Worm (Caenorhabditis elegans) whole organism, L3 larva: ENCODE results near the gene erd-2.2.

Experiments used
- aly-2 ChIP-seq: fragments of 150-350 bp; optimal IDR thresholded peaks from 2 replicates; lab custom pipeline; 2014; ENCODE audit warnings: missing biosample characterization, missing genetic modification characterization
- ama-1 ChIP-seq: fragments of 150-350 bp; optimal IDR thresholded peaks from 2 replicates; lab custom pipeline; 2018
- ceh-82 ChIP-seq: fragments of 150-350 bp; optimal IDR thresholded peaks from 2 replicates; lab custom pipeline; 2014; ENCODE audit warnings: missing biosample characterization, missing genetic modification characterization
- daf-12 ChIP-seq: fragments of 150-350 bp; optimal IDR thresholded peaks from 2 replicates; lab custom pipeline; 2014; ENCODE audit warnings: missing biosample characterization, missing genetic modification reagents, missing genetic modification characterization
- egl-27 ChIP-seq: sonication (generic microtip); optimal IDR thresholded peaks from 4 replicates; lab custom pipeline; 2017; ENCODE audit warnings: missing biosample characterization, missing genetic modification reagents, missing genetic modification characterization
- egl-5 ChIP-seq: fragments of 150-350 bp; optimal IDR thresholded peaks from 2 replicates; lab custom pipeline; 2017; ENCODE audit warnings: missing biosample characterization, missing genetic modification reagents, missing genetic modification characterization, inconsistent platforms
- elt-2 ChIP-seq: sonication (generic microtip); optimal IDR thresholded peaks from 2 replicates; lab custom pipeline; 2016; ENCODE audit warnings: missing genetic modification reagents, mild to moderate bottlenecking, missing genetic modification characterization, missing compliant biosample characterization
- elt-3 ChIP-seq, 3 experiments: fragments of 150-350 bp in 1 of 3; sonication (generic microtip) in 2 of 3; optimal IDR thresholded peaks; 2 replicates in 2 of 3; 4 replicates in 1 of 3; lab custom pipeline; 2014 to 2017; ENCODE audit warnings: missing biosample characterization in 3 of 3, missing genetic modification characterization in 3 of 3
- fkh-10 ChIP-seq: sonication (generic microtip); optimal IDR thresholded peaks from 2 replicates; lab custom pipeline; 2017; ENCODE audit warnings: missing biosample characterization, missing genetic modification reagents, missing genetic modification characterization
- fkh-2 ChIP-seq: fragments of 150-350 bp; optimal IDR thresholded peaks from 2 replicates; lab custom pipeline; 2014; ENCODE audit warnings: missing biosample characterization, missing genetic modification reagents, missing genetic modification characterization
- fos-1 ChIP-seq: fragments of 150-350 bp; optimal IDR thresholded peaks from 2 replicates; lab custom pipeline; 2014; ENCODE audit warnings: missing biosample characterization, missing genetic modification characterization
- lin-15B ChIP-seq: fragments of 150-350 bp; optimal IDR thresholded peaks from 2 replicates; lab custom pipeline; 2014; ENCODE audit warnings: missing biosample characterization, missing genetic modification characterization
- lin-39 ChIP-seq: fragments of 150-350 bp; optimal IDR thresholded peaks from 2 replicates; lab custom pipeline; 2018; ENCODE audit warnings: missing biosample characterization, missing genetic modification reagents, missing genetic modification characterization
- mdl-1 ChIP-seq: fragments of 150-350 bp; optimal IDR thresholded peaks from 2 replicates; lab custom pipeline; 2014; ENCODE audit warnings: missing biosample characterization, missing genetic modification characterization
- mml-1 ChIP-seq: fragments of 150-350 bp; sonication (generic microtip); optimal IDR thresholded peaks from 3 replicates; lab custom pipeline; 2014; ENCODE audit warnings: missing biosample characterization, missing genetic modification characterization
- nfya-1 ChIP-seq: sonication (generic microtip); optimal IDR thresholded peaks from 2 replicates; lab custom pipeline; 2017; ENCODE audit warnings: missing genetic modification characterization, mild to moderate bottlenecking, missing compliant biosample characterization, antibody characterized with exemption, moderate library complexity; ENCODE audit not compliant: insufficient read depth
- nhr-11 ChIP-seq: fragments of 150-350 bp; optimal IDR thresholded peaks from 2 replicates; lab custom pipeline; 2014; ENCODE audit warnings: missing biosample characterization, missing genetic modification characterization
- nhr-12 ChIP-seq: fragments of 150-350 bp; optimal IDR thresholded peaks from 2 replicates; lab custom pipeline; 2014; ENCODE audit warnings: missing biosample characterization, missing genetic modification characterization
- nhr-23 ChIP-seq: fragments of 150-350 bp; optimal IDR thresholded peaks from 2 replicates; lab custom pipeline; 2014; ENCODE audit warnings: missing biosample characterization, missing genetic modification reagents, missing genetic modification characterization
- nhr-25 ChIP-seq: sonication (generic microtip); optimal IDR thresholded peaks from 2 replicates; lab custom pipeline; 2017; ENCODE audit warnings: missing biosample characterization, missing genetic modification characterization
- nhr-43 ChIP-seq: sonication (generic microtip); optimal IDR thresholded peaks from 2 replicates; lab custom pipeline; 2016; ENCODE audit warnings: mild to moderate bottlenecking, missing genetic modification characterization, missing compliant biosample characterization; ENCODE audit not compliant: poor library complexity, severe bottlenecking
- nhr-67 ChIP-seq: fragments of 150-350 bp; optimal IDR thresholded peaks from 2 replicates; lab custom pipeline; 2014; ENCODE audit warnings: missing biosample characterization, missing genetic modification characterization
- nhr-76 ChIP-seq: fragments of 150-350 bp; sonication (generic microtip); optimal IDR thresholded peaks from 5 replicates; lab custom pipeline; 2014; ENCODE audit warnings: missing biosample characterization, missing genetic modification characterization
- nhr-77 ChIP-seq: fragments of 150-350 bp; optimal IDR thresholded peaks from 2 replicates; lab custom pipeline; 2014; ENCODE audit warnings: missing biosample characterization, missing genetic modification characterization
- pha-4 ChIP-seq: fragments of 150-350 bp; optimal IDR thresholded peaks from 2 replicates; lab custom pipeline; 2014; ENCODE audit warnings: missing biosample characterization, missing genetic modification reagents, missing genetic modification characterization
- pqm-1 ChIP-seq: fragments of 150-350 bp; optimal IDR thresholded peaks from 2 replicates; lab custom pipeline; 2017; ENCODE audit warnings: missing biosample characterization, missing genetic modification characterization, inconsistent platforms
- sea-2 ChIP-seq: fragments of 150-350 bp; sonication (generic microtip); optimal IDR thresholded peaks from 4 replicates; lab custom pipeline; 2014; ENCODE audit warnings: missing biosample characterization, missing genetic modification reagents, missing genetic modification characterization
- tbx-2 ChIP-seq: sonication (generic microtip); optimal IDR thresholded peaks from 2 replicates; lab custom pipeline; 2016; ENCODE audit warnings: mild to moderate bottlenecking, missing genetic modification characterization, missing compliant biosample characterization
- zag-1 ChIP-seq: fragments of 150-350 bp; optimal IDR thresholded peaks from 2 replicates; lab custom pipeline; 2014; ENCODE audit warnings: missing biosample characterization, missing genetic modification characterization
- ztf-11 ChIP-seq: fragments of 150-350 bp; optimal IDR thresholded peaks from 2 replicates; lab custom pipeline; 2014; ENCODE audit warnings: missing biosample characterization, missing genetic modification characterization
- ztf-4 ChIP-seq: fragments of 150-350 bp; optimal IDR thresholded peaks from 2 replicates; lab custom pipeline; 2014; ENCODE audit warnings: missing biosample characterization, missing genetic modification characterization

The erd-2.2 gene

DNA sequence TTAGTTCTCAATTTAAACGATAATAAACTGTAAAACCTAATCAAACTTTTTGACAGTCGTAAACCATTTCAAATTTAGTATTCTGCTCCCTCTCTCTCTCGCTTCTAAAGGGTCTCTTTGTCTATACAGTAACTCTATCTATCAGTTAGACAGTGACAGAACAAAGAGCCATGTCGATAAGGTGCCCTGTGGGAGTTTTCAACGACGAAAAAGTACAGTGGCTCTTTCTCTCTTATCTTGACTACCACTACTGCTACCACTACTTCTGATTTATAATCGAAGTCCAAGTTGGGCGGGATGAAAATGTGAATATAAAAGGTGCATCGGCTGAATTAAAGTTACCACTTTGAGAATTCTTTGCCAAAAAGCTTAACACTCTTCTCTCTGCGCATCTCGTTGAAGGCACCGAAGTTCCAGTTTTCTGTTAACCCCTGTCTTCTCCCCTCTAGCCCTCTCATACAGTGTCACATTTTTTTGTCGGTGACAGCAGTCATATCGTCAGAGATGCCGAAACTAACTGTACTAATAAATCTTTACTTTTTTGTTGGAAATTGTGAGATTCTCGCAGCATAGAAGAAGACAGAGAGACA is 44.0 kb downstream of the erd-2.2 start:
- TF ChIP-seq elt-2 (tag; lab: Kevin White, UChicago) (peak; percentile 75), nhr-25 (tag; lab: Kevin White, UChicago) (peak; percentile 17), pha-4 (no peak), ama-1 (lab: Kevin White, UChicago) (peak; percentile 44), nfya-1 (tag; lab: Kevin White, UChicago) (peak; percentile 5), tbx-2 (tag; lab: Kevin White, UChicago) (no peak), fos-1 (tag; lab: Kevin White, UChicago) (no peak), ztf-11 (tag; lab: Kevin White, UChicago) (no peak), nhr-76 (tag; lab: Kevin White, UChicago) (no peak), lin-39 (no peak), lin-15B (tag; lab: Kevin White, UChicago) (no peak), aly-2 (tag; lab: Kevin White, UChicago) (no peak), pqm-1 (tag; lab: Kevin White, UChicago) (peak; percentile 42), egl-5 (tag; lab: Kevin White, UChicago) (no peak), nhr-43 (tag; lab: Kevin White, UChicago) (peak; percentile 27), egl-27 (tag; lab: Kevin White, UChicago) (no peak), nhr-12 (tag; lab: Kevin White, UChicago) (no peak), fkh-2 (tag; lab: Kevin White, UChicago) (no peak), fkh-10 (GFP tag; lab: Kevin White, UChicago) (no peak)

DNA sequence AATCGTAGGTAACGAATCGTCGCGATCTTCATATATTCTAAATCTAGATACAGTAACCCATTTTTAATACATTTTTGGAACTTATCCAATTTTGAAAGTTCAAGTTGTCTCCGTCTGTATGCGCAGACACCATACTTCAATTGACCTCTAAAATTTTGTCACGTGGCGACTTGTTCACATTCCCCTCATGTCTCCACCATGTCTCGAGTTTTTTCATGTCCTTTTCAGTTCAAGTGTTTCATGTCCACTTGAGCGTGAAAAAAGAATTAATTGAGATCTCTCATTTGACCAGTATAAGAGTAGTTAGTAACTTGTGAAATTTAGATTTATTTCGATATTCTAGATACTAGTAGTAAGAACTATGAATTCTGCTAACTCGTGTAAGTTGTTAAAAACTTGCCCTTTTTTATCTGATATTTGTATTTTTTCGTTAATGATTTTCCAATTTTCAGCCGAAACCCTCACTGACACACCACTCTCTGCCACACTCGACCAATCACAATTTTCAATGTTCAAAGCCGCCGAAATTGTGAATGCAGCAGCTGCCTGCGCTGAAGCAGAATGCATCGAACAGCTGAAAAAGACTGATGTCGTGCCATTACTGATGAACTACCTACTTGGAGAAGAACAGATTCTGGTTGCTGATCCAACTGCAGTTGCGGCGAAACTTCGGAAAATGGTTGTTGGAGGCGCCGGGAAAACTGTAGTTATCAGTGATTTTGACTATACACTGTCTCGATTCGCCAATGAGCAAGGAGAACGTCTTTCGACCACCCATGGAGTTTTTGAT is 44.9 kb downstream of the erd-2.2 start:
- TF ChIP-seq ztf-11 (tag; lab: Kevin White, UChicago) (no peak), mdl-1 (tag; lab: Kevin White, UChicago) (peak; percentile 22), sea-2 (GFP tag; lab: Kevin White, UChicago) (no peak), daf-12 (tag; lab: Kevin White, UChicago) (no peak), pqm-1 (tag; lab: Kevin White, UChicago) (no peak), pha-4 (no peak), ama-1 (lab: Kevin White, UChicago) (peak; percentile 58), zag-1 (tag; lab: Kevin White, UChicago) (no peak), nfya-1 (tag; lab: Kevin White, UChicago) (peak; percentile 13), nhr-77 (tag; lab: Kevin White, UChicago) (no peak), ceh-82 (tag; lab: Kevin White, UChicago) (no peak), nhr-25 (tag; lab: Kevin White, UChicago) (peak; percentile 87), nhr-23 (tag; lab: Kevin White, UChicago) (peak; percentile 27), ztf-4 (tag; lab: Kevin White, UChicago) (no peak)

ce11 chrIII:5953041-5953912 is 46.4 kb downstream of the erd-2.2 start:
- peak; percentile 15 for TF ChIP-seq pqm-1 (tag; lab: Kevin White, UChicago)
- no peak for TF ChIP-seq sea-2 (GFP tag; lab: Kevin White, UChicago)
- peak; percentile 55 for TF ChIP-seq nhr-43 (tag; lab: Kevin White, UChicago)
- no peak for TF ChIP-seq nhr-67 (tag; lab: Kevin White, UChicago)
- TF ChIP-seq pha-4: peak; percentile 12
- peak; percentile 40 for TF ChIP-seq nhr-77 (tag; lab: Kevin White, UChicago)
- no peak for TF ChIP-seq mml-1 (tag; lab: Kevin White, UChicago)
- no peak for TF ChIP-seq elt-3 (tag; optimal IDR thresholded peaks at IDR 0.05; lab: Kevin White, UChicago)
- no peak for TF ChIP-seq nhr-11 (tag; lab: Kevin White, UChicago)
- TF ChIP-seq nhr-76 (tag; lab: Kevin White, UChicago): no peak
- no peak for TF ChIP-seq tbx-2 (tag; lab: Kevin White, UChicago)
- TF ChIP-seq nhr-25 (tag; lab: Kevin White, UChicago): peak; percentile 67
- peak; percentile 42 for TF ChIP-seq nhr-23 (tag; lab: Kevin White, UChicago)
- TF ChIP-seq ama-1 (lab: Kevin White, UChicago): peak; percentile 35
- TF ChIP-seq aly-2 (tag; lab: Kevin White, UChicago): peak; percentile 73
- peak; percentile 6 for TF ChIP-seq ztf-4 (tag; lab: Kevin White, UChicago)
